Fruit fly (Drosophila melanogaster) whole organism, prepupa: ENCODE measurements around the gene CG44153.

Source experiments
- CG10631 ChIP-seq: fragments of 200-800 bp; sonication (Bioruptor generic); optimal IDR thresholded peaks from 2 replicates; lab custom pipeline; 2016; ENCODE audit warnings: missing biosample characterization, missing genetic modification characterization
- CG10669 ChIP-seq: fragments of 200-800 bp; sonication (Bioruptor generic); optimal IDR thresholded peaks from 3 replicates; lab custom pipeline; 2018; ENCODE audit warnings: missing biosample characterization, mild to moderate bottlenecking, missing genetic modification characterization, moderate library complexity
- CG11294 ChIP-seq: fragments of 200-800 bp; sonication (Bioruptor generic); IDR thresholded peaks from 2 replicates; pipeline ENCODE4 v1.3.6; 2022; ENCODE audit warnings: missing biosample characterization, missing genetic modification characterization
- CG16779 ChIP-seq: fragments of 200-800 bp; sonication (Bioruptor generic); optimal IDR thresholded peaks from 3 replicates; lab custom pipeline; 2017; ENCODE audit warnings: missing biosample characterization, mild to moderate bottlenecking, missing genetic modification characterization
- CG3032 ChIP-seq: fragments of 200-800 bp; optimal IDR thresholded peaks from 2 replicates; lab custom pipeline; 2019; ENCODE audit warnings: missing biosample characterization, mild to moderate bottlenecking, missing genetic modification characterization, moderate library complexity
- CG31627 ChIP-seq: fragments of 200-800 bp; sonication (Bioruptor generic); optimal IDR thresholded peaks from 3 replicates; lab custom pipeline; 2016; ENCODE audit warnings: missing biosample characterization, missing genetic modification characterization
- CG32006 ChIP-seq: fragments of 200-800 bp; sonication (Bioruptor generic); optimal IDR thresholded peaks from 3 replicates; lab custom pipeline; 2017; ENCODE audit warnings: missing biosample characterization, mild to moderate bottlenecking, missing genetic modification characterization
- CG3919 ChIP-seq: fragments of 200-800 bp; sonication (Bioruptor generic); optimal IDR thresholded peaks from 3 replicates; lab custom pipeline; 2016; ENCODE audit warnings: missing biosample characterization, missing genetic modification characterization
- CG4318 ChIP-seq: fragments of 200-800 bp; sonication (Bioruptor generic); optimal IDR thresholded peaks from 3 replicates; lab custom pipeline; 2017; ENCODE audit warnings: missing biosample characterization, mild to moderate bottlenecking, missing genetic modification characterization
- CG6163 ChIP-seq: fragments of 200-800 bp; sonication (Bioruptor generic); IDR thresholded peaks from 3 replicates; pipeline ENCODE4 v1.3.6; 2022; ENCODE audit warnings: missing biosample characterization, missing genetic modification characterization
- CG6792 ChIP-seq: fragments of 200-800 bp; sonication (Bioruptor generic); optimal IDR thresholded peaks from 3 replicates; lab custom pipeline; 2016; ENCODE audit warnings: missing biosample characterization, missing genetic modification characterization
- CG7368 ChIP-seq: fragments of 200-800 bp; sonication (Bioruptor generic); optimal IDR thresholded peaks from 3 replicates; lab custom pipeline; 2016; ENCODE audit warnings: missing biosample characterization, missing genetic modification characterization
- CG8119 ChIP-seq: fragments of 200-800 bp; sonication (Bioruptor generic); IDR thresholded peaks from 3 replicates; pipeline ENCODE4 v1.3.6; 2022; ENCODE audit warnings: missing biosample characterization, missing genetic modification characterization
- CG8319 ChIP-seq: fragments of 200-800 bp; sonication (Bioruptor generic); optimal IDR thresholded peaks from 3 replicates; lab custom pipeline; 2016; ENCODE audit warnings: missing biosample characterization, missing genetic modification characterization
- CG8632 ChIP-seq: fragments of 200-800 bp; sonication (Bioruptor generic); optimal IDR thresholded peaks from 3 replicates; lab custom pipeline; 2016; ENCODE audit warnings: missing biosample characterization, missing genetic modification characterization
- CG9139 ChIP-seq: fragments of 200-800 bp; sonication (Bioruptor generic); optimal IDR thresholded peaks from 3 replicates; lab custom pipeline; 2017; ENCODE audit warnings: missing biosample characterization, mild to moderate bottlenecking, missing genetic modification characterization
- Eip78C ChIP-seq: fragments of 200-800 bp; sonication (Bioruptor generic); peaks from one replicate; lab custom pipeline; 2016; ENCODE audit warnings: missing biosample characterization, missing genetic modification characterization
- Eip93F ChIP-seq: fragments of 200-800 bp; sonication (Bioruptor generic); optimal IDR thresholded peaks from 2 replicates; lab custom pipeline; 2016; ENCODE audit warnings: missing biosample characterization, mild to moderate bottlenecking, missing genetic modification characterization
- Ets21C ChIP-seq: fragments of 200-800 bp; sonication (Bioruptor generic); optimal IDR thresholded peaks from 3 replicates; lab custom pipeline; 2016; ENCODE audit warnings: missing biosample characterization, missing genetic modification characterization
- Gug ChIP-seq: fragments of 200-800 bp; sonication (Bioruptor generic); IDR thresholded peaks from 2 replicates; pipeline ENCODE4 v1.3.6; 2022; ENCODE audit warnings: missing biosample characterization, missing genetic modification characterization
- Hr39 ChIP-seq: fragments of 200-800 bp; sonication (Bioruptor generic); optimal IDR thresholded peaks from 2 replicates; lab custom pipeline; 2016; ENCODE audit warnings: missing biosample characterization, missing genetic modification characterization
- Lpt ChIP-seq: fragments of 200-800 bp; sonication (Bioruptor generic); optimal IDR thresholded peaks from 3 replicates; lab custom pipeline; 2016; ENCODE audit warnings: missing biosample characterization, missing genetic modification characterization
- Met ChIP-seq: fragments of 200-800 bp; sonication (Bioruptor generic); optimal IDR thresholded peaks from 3 replicates; lab custom pipeline; 2016; ENCODE audit warnings: missing biosample characterization, missing genetic modification characterization
- Smox ChIP-seq: fragments of 200-800 bp; sonication (Bioruptor generic); optimal IDR thresholded peaks from 3 replicates; lab custom pipeline; 2016; ENCODE audit warnings: missing biosample characterization, missing genetic modification characterization
- Sox14 ChIP-seq: fragments of 200-800 bp; sonication (Bioruptor generic); optimal IDR thresholded peaks from 3 replicates; lab custom pipeline; 2016; ENCODE audit warnings: missing biosample characterization, missing genetic modification characterization
- acj6 ChIP-seq: fragments of 200-800 bp; sonication (Bioruptor generic); optimal IDR thresholded peaks from 3 replicates; lab custom pipeline; 2016; ENCODE audit warnings: missing biosample characterization, missing genetic modification characterization
- cyc ChIP-seq: fragments of 200-800 bp; sonication (Bioruptor generic); optimal IDR thresholded peaks from 3 replicates; lab custom pipeline; 2016; ENCODE audit warnings: missing biosample characterization, missing genetic modification characterization
- dac ChIP-seq: fragments of 200-800 bp; sonication (Bioruptor generic); optimal IDR thresholded peaks from 2 replicates; lab custom pipeline; 2017; ENCODE audit warnings: missing biosample characterization, mild to moderate bottlenecking, missing genetic modification characterization
- esn ChIP-seq: fragments of 200-800 bp; sonication (Bioruptor generic); optimal IDR thresholded peaks from 2 replicates; lab custom pipeline; 2016; ENCODE audit warnings: missing biosample characterization, mild to moderate bottlenecking, missing genetic modification characterization, moderate library complexity
- fd59A ChIP-seq: fragments of 200-800 bp; sonication (Bioruptor generic); optimal IDR thresholded peaks from 2 replicates; lab custom pipeline; 2017; ENCODE audit warnings: missing biosample characterization, mild to moderate bottlenecking, missing genetic modification characterization, missing genetic modification reagents
- fd85E ChIP-seq: fragments of 200-800 bp; sonication (Bioruptor generic); optimal IDR thresholded peaks from 3 replicates; lab custom pipeline; 2016; ENCODE audit warnings: missing biosample characterization, missing genetic modification characterization
- fkh ChIP-seq: fragments of 200-800 bp; sonication (Bioruptor generic); optimal IDR thresholded peaks from 3 replicates; lab custom pipeline; 2017; ENCODE audit warnings: missing biosample characterization, mild to moderate bottlenecking, missing genetic modification characterization, moderate library complexity
- salr ChIP-seq, 2 experiments: fragments of 200-800 bp; sonication (Bioruptor generic); optimal IDR thresholded peaks; 3 replicates each; lab custom pipeline; 2016 to 2018; ENCODE audit warnings: missing biosample characterization in 2 of 2, missing genetic modification characterization in 2 of 2, mild to moderate bottlenecking in 1 of 2
- spab ChIP-seq: fragments of 200-800 bp; sonication (Bioruptor generic); optimal IDR thresholded peaks from 2 replicates; lab custom pipeline; 2017; ENCODE audit warnings: missing biosample characterization, mild to moderate bottlenecking, missing genetic modification characterization, missing genetic modification reagents
- vri ChIP-seq: fragments of 200-800 bp; sonication (Bioruptor generic); optimal IDR thresholded peaks from 3 replicates; lab custom pipeline; 2016; ENCODE audit warnings: missing biosample characterization, mild to moderate bottlenecking, missing genetic modification characterization

Gene CG44153

DNA sequence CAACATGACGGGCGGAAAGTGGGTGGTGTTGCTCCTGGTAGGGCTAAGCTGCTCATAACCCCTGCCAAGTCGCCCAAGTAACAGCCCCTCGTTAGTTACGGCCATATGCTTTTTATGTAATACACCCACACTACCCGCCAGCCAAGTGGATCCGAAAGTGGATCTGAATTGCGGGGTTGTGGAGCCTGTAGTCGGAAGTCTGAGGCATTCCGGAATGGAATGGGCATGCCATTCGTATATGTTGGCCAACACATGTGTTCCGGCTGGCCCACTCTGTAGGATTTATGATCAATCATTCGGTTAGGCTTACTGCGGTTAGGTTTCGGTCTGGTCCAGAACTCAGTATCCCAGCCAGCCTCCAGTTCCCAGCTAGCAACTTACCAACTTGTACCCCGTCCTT is 83.9 kb downstream of the CG44153 start:
- TF ChIP-seq CG8119 (GFP tag; lab: Robert Waterston, UW), result no peak
- no peak for TF ChIP-seq spab (GFP tag; lab: Kevin White, UChicago)
- TF ChIP-seq CG9139 (GFP tag; lab: Kevin White, UChicago), result no peak
- no peak for TF ChIP-seq Lpt (GFP tag; lab: Kevin White, UChicago)
- TF ChIP-seq CG3032 (tag; lab: Kevin White, UChicago), result no peak
- TF ChIP-seq CG32006 (GFP tag; lab: Kevin White, UChicago), result no peak
- no peak for TF ChIP-seq dac (GFP tag; lab: Kevin White, UChicago)
- TF ChIP-seq CG8632, result no peak
- TF ChIP-seq CG3919 (GFP tag; lab: Kevin White, UChicago), result no peak
- TF ChIP-seq CG6163, result no peak
- no peak for TF ChIP-seq Hr39 (GFP tag; lab: Kevin White, UChicago)
- no peak for TF ChIP-seq CG16779
- TF ChIP-seq CG11294 (GFP tag; lab: Robert Waterston, UW), result no peak
- TF ChIP-seq Eip93F (GFP tag; lab: Kevin White, UChicago), result no peak

DNA sequence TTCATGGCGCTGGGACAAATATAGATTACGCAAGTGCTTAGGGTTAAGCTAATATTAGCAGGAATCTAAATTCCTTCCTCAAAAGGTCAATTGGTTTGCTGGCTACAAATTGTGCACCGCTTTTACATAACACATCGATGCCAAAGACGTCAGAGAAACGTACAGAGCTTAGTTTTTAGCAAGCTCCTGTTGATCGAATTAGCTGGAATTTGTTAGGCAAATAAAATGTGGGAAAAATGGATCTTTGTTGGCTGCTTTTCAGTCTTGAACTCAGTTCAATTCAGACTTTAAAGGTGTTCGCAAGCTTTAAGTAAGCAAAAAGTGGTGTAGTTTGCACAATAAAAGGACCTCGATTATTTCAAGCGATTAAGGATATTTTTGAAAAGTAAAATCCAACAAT is 86.3 kb downstream of the CG44153 start, which contains the start of gene CG34109:
Gene CG34109 (plus strand): TSS at position 301 of the 400 bp plus-strand sequence.
- TF ChIP-seq acj6 (GFP tag; lab: Kevin White, UChicago) (no peak), Sox14 (no peak), Eip93F (GFP tag; lab: Kevin White, UChicago) (no peak)

DNA sequence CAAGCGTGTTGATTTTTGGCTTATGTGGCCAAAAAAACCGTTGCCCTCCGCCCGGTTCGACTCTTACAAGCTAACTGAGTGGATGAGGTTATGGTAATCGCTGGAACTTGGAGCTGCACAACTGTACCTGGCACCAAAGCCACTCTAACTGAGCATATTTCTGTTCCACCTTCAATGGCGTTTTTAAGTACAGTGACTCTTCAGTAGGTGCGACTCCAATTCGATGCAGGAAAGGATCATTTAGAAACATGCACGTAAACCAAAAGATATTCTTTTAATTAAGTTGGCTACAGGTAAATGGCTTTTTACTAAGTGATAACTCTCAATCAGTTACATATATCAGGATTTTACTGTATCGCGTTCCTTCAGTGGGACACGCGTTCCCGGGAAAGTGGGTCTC is 87.8 kb downstream of the CG44153 start, which contains the start of gene CG13133:
Gene CG13133 (minus strand): TSS at position 101 of the 400 bp plus-strand sequence.
- TF ChIP-seq CG3032 (tag; lab: Kevin White, UChicago) (no peak), Gug (GFP tag; lab: Robert Waterston, UW) (no peak), CG9139 (GFP tag; lab: Kevin White, UChicago) (no peak), CG8119 (GFP tag; lab: Robert Waterston, UW) (no peak), Met (no peak), CG8319 (GFP tag; lab: Kevin White, UChicago) (no peak), CG4318 (GFP tag; lab: Kevin White, UChicago) (no peak), Sox14 (no peak), Lpt (GFP tag; lab: Kevin White, UChicago) (no peak), esn (GFP tag; lab: Kevin White, UChicago) (no peak), cyc (no peak), CG11294 (GFP tag; lab: Robert Waterston, UW) (no peak), CG6792 (GFP tag; lab: Kevin White, UChicago) (no peak)
- TF ChIP-seq, all 60 proteins: peak for 0

DNA sequence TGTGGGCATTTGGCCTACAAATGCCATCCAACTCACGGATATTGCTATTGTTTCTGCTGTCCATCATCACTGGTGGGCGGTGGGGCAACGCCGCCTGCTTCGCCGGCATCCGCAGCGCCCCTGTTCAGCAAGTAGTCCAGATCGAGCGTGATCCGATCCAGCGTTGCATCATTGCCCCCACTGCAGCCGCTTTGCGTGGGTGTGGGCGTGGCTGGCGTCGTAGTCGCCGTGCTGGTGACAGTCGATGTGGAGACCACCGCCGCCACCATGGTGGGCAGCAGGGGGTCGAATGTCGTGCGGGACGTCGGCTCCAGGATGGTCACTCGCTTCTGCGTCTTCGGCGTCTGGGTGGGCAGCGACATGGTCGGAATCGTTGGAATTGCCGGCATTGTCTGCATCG is 115.3 kb downstream of the CG44153 start:
- TF ChIP-seq fd59A (GFP tag; lab: Kevin White, UChicago) (no peak), Ets21C (GFP tag; lab: Kevin White, UChicago) (no peak), fkh (no peak), acj6 (GFP tag; lab: Kevin White, UChicago) (no peak), vri (no peak), fd85E (GFP tag; lab: Kevin White, UChicago) (no peak), CG7368 (GFP tag; lab: Kevin White, UChicago) (no peak), CG31627 (GFP tag; lab: Kevin White, UChicago) (no peak), salr (GFP tag; optimal IDR thresholded peaks at IDR 0.05; lab: Kevin White, UChicago) (no peak), CG6792 (GFP tag; lab: Kevin White, UChicago) (no peak), Smox (GFP tag; lab: Kevin White, UChicago) (no peak), Eip78C (no peak), CG10631 (GFP tag; lab: Kevin White, UChicago) (no peak), CG10669 (GFP tag; lab: Kevin White, UChicago) (no peak), Hr39 (GFP tag; lab: Kevin White, UChicago) (no peak)
